Worm (Caenorhabditis elegans): ENCODE data around the gene pax-1.

pax-1 gene

ce11 chrV:8190016-8190415 is 34.7 kb upstream of the pax-1 start, which contains the start of gene F20D6.12:
F20D6.12 (minus strand) TSS chrV:8190116.
- TF ChIP-seq zag-1 (tag; optimal IDR thresholded peaks at IDR 0.05) (no peak), efl-1 (optimal IDR thresholded peaks at IDR 0.05) (no peak), efl-1 (GFP tag; optimal IDR thresholded peaks at IDR 0.05 in 1 of 2) (no peak), lin-35 (GFP tag; optimal IDR thresholded peaks at IDR 0.05) (no peak), ceh-82 (tag; optimal IDR thresholded peaks at IDR 0.05) (no peak), unc-86 (tag; optimal IDR thresholded peaks at IDR 0.05) (no peak)

DNA sequence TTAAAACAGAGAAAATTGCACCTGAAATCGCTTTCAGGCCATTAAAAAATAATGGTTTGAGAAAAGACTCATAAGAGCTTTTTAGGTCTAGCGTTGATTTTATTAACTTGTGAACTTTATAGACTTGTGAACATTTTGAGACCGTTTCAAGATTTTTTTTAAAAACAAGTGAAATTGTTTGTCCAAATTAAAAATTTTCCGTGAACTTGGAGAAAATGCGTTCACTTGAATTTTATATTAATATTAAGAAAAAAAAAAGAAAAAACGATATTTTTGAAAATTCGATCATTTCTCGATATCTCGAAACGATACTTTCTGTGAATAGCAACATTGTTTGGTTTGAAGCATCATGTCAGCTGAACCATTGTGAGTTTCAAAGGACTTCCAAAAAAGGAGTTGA is 34.3 kb upstream of the pax-1 start, which contains the start of gene F20D6.1:
TSS of gene F20D6.1 (plus strand) at position 301 of the 400 bp plus-strand sequence.
- TF ChIP-seq C16A3.4 (tag; optimal IDR thresholded peaks at IDR 0.05) (no peak), vab-15 (tag; optimal IDR thresholded peaks at IDR 0.05) (no peak), snpc-4 (tag; optimal IDR thresholded peaks at IDR 0.05) (no peak), isw-1 (GFP tag; IDR thresholded peaks at IDR 0.05) (no peak), swsn-7 (tag; optimal IDR thresholded peaks at IDR 0.05) (no peak), ama-1 (optimal IDR thresholded peaks at IDR 0.05) (no peak), fkh-4 (tag; optimal IDR thresholded peaks at IDR 0.05; ENCODE audit: borderline replicate concordance) (no peak), ztf-11 (tag; optimal IDR thresholded peaks at IDR 0.05) (no peak), hlh-17 (GFP tag; optimal IDR thresholded peaks at IDR 0.05; ENCODE audit: borderline replicate concordance) (no peak), egl-27 (tag; optimal IDR thresholded peaks at IDR 0.05) (no peak), dsc-1 (tag; optimal IDR thresholded peaks at IDR 0.05) (no peak), sup-37 (GFP tag; optimal IDR thresholded peaks at IDR 0.05) (no peak), ceh-88 (GFP tag; IDR thresholded peaks at IDR 0.05) (no peak), lir-3 (tag; optimal IDR thresholded peaks at IDR 0.05; ENCODE audit: poor library complexity) (no peak), nhr-84 (tag; optimal IDR thresholded peaks at IDR 0.05) (no peak), elt-2 (tag; optimal IDR thresholded peaks at IDR 0.05) (no peak), zag-1 (tag; optimal IDR thresholded peaks at IDR 0.05) (no peak), fkh-8 (tag; optimal IDR thresholded peaks at IDR 0.05) (no peak)

DNA sequence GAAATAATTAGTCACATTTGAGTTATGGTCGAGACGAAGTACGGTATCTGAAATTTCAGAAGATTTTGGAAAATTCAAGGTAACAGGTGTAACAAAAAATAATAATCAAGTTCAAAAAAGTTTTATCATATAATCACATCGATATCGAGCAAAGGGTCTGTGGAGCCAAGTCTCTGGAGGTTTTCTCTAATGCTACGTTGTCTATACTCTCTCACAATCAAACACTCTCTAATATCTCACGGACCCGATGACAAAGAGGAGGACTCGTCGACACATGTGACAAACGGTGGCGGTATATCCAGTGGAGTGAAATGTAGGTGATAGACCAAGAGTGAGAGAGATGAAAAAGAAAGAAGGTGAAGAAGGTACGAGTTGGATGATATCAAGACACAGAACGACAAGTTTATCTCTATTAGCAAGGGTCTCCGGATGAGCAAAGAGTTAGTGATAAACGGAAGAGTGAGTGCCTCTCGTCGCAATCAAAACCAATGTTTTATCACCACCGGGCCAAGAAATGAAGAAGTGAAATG is 28.8 kb upstream of the pax-1 start, which contains the start of gene F20D6.10:
TSS of gene F20D6.10 (minus strand) at position 51 of the 530 bp plus-strand sequence.
- peak; percentile 71 for TF ChIP-seq nhr-71 (tag; optimal IDR thresholded peaks at IDR 0.05)
- no peak for TF ChIP-seq mab-9 (GFP tag; IDR thresholded peaks at IDR 0.05)
- TF ChIP-seq mep-1 (tag; optimal IDR thresholded peaks at IDR 0.05) = no peak
- no peak for TF ChIP-seq nhr-47 (tag; optimal IDR thresholded peaks at IDR 0.05)
- TF ChIP-seq isw-1 (GFP tag; IDR thresholded peaks at IDR 0.05) = no peak
- TF ChIP-seq skn-1 (tag; optimal IDR thresholded peaks at IDR 0.05) = no peak
- no peak for TF ChIP-seq F16B12.6 (tag; optimal IDR thresholded peaks at IDR 0.05)
- TF ChIP-seq C16A3.4 (tag; optimal IDR thresholded peaks at IDR 0.05) = no peak
- TF ChIP-seq sup-37 (GFP tag; optimal IDR thresholded peaks at IDR 0.05) = no peak
- no peak for TF ChIP-seq nhr-19 (GFP tag; conservative IDR thresholded peaks at IDR 0.05)
- peak; percentile 78 for TF ChIP-seq rnt-1 (tag; optimal IDR thresholded peaks at IDR 0.05)
- TF ChIP-seq mdl-1 (tag; optimal IDR thresholded peaks at IDR 0.05) = no peak
- TF ChIP-seq nhr-12 (tag; optimal IDR thresholded peaks at IDR 0.05) = no peak
- no peak for TF ChIP-seq fos-1 (tag; optimal IDR thresholded peaks at IDR 0.05)
- no peak for TF ChIP-seq grh-1 (GFP tag; IDR thresholded peaks at IDR 0.05)
- TF ChIP-seq nhr-84 (tag; optimal IDR thresholded peaks at IDR 0.05) = no peak
- TF ChIP-seq unc-130 (tag; optimal IDR thresholded peaks at IDR 0.05) = peak; percentile 19
- TF ChIP-seq tlp-1 (tag; optimal IDR thresholded peaks at IDR 0.05) = no peak
- TF ChIP-seq nhr-90 (tag; optimal IDR thresholded peaks at IDR 0.05; ENCODE audit: poor library complexity) = no peak
- TF ChIP-seq ets-5 (GFP tag; IDR thresholded peaks at IDR 0.05) = no peak
- TF ChIP-seq nhr-11 (tag; optimal IDR thresholded peaks at IDR 0.05) = no peak
- TF ChIP-seq swsn-7 (tag; optimal IDR thresholded peaks at IDR 0.05) = no peak
- TF ChIP-seq egl-13 (tag; optimal IDR thresholded peaks at IDR 0.05) = no peak
- TF ChIP-seq unc-62 (GFP tag; optimal IDR thresholded peaks at IDR 0.05) = no peak
- no peak for TF ChIP-seq ceh-8 (GFP tag; optimal IDR thresholded peaks at IDR 0.05)
- no peak for TF ChIP-seq hlh-4 (tag; optimal IDR thresholded peaks at IDR 0.05)
- TF ChIP-seq lin-15B (tag; optimal IDR thresholded peaks at IDR 0.05) = no peak
- TF ChIP-seq lin-35 (GFP tag; optimal IDR thresholded peaks at IDR 0.05) = no peak
- no peak for TF ChIP-seq ztf-4 (tag; optimal IDR thresholded peaks at IDR 0.05)
- no peak for TF ChIP-seq fkh-4 (tag; optimal IDR thresholded peaks at IDR 0.05; ENCODE audit: borderline replicate concordance)
- TF ChIP-seq egl-27 (tag; optimal IDR thresholded peaks at IDR 0.05) = no peak
- no peak for TF ChIP-seq pqm-1 (tag; optimal IDR thresholded peaks at IDR 0.05)
- TF ChIP-seq lsy-2 (tag; optimal IDR thresholded peaks at IDR 0.05) = peak; percentile 30 to 44
- no peak for TF ChIP-seq dsc-1 (tag; optimal IDR thresholded peaks at IDR 0.05)
- no peak for TF ChIP-seq tbx-2 (tag; optimal IDR thresholded peaks at IDR 0.05)

All from whole organism, L1 larva.